Fruit fly (Drosophila melanogaster) whole organism, prepupa: ENCODE measurements around the gene Fancl.

Experiments used
- CG9139 ChIP-seq: fragments of 200-800 bp; sonication (Bioruptor generic); optimal IDR thresholded peaks from 3 replicates; lab custom pipeline; 2017; ENCODE audit warnings: missing biosample characterization, mild to moderate bottlenecking, missing genetic modification characterization
- Eip75B ChIP-seq: fragments of 200-800 bp; sonication (Bioruptor generic); optimal IDR thresholded peaks from 3 replicates; lab custom pipeline; 2016; ENCODE audit warnings: missing biosample characterization, missing genetic modification characterization
- Ets21C ChIP-seq: fragments of 200-800 bp; sonication (Bioruptor generic); optimal IDR thresholded peaks from 3 replicates; lab custom pipeline; 2016; ENCODE audit warnings: missing biosample characterization, missing genetic modification characterization
- esn ChIP-seq: fragments of 200-800 bp; sonication (Bioruptor generic); optimal IDR thresholded peaks from 2 replicates; lab custom pipeline; 2016; ENCODE audit warnings: missing biosample characterization, mild to moderate bottlenecking, missing genetic modification characterization, moderate library complexity
- fd59A ChIP-seq: fragments of 200-800 bp; sonication (Bioruptor generic); optimal IDR thresholded peaks from 2 replicates; lab custom pipeline; 2017; ENCODE audit warnings: missing biosample characterization, mild to moderate bottlenecking, missing genetic modification characterization, missing genetic modification reagents
- ss ChIP-seq, 2 experiments: fragments of 200-800 bp; sonication (Bioruptor generic); optimal IDR thresholded peaks; 2 replicates in 1 of 2; 3 replicates in 1 of 2; lab custom pipeline; 2017 to 2018; ENCODE audit warnings: mild to moderate bottlenecking in 2 of 2, missing biosample characterization in 2 of 2, missing genetic modification characterization in 2 of 2, moderate library complexity in 1 of 2

dm6 chr3R:10048842-10049527 is 3.7 kb downstream of the Fancl start, which contains the start of gene ohgt:
- peak; percentile 3 for TF ChIP-seq fd59A (GFP tag; lab: Kevin White, UChicago)
- no peak for TF ChIP-seq Ets21C
- TF ChIP-seq ss (GFP tag; optimal IDR thresholded peaks at IDR 0.05; lab: Kevin White, UChicago): no peak
- peak; percentile 49 for TF ChIP-seq esn (GFP tag; lab: Kevin White, UChicago)
- TF ChIP-seq Eip75B: no peak
- TF ChIP-seq CG9139: no peak
